Worm (Caenorhabditis elegans): ENCODE measurements around the gene T05A8.11.

The T05A8.11 gene

ce11 chrII:2735644-2736043, 10.2 kb upstream of the T05A8.11 start (continued):
- peak; percentile 61; the same call in 1 of the 2 replicates for TF ChIP-seq cebp-2 (GFP tag; IDR thresholded peaks at IDR 0.05)
- peak; percentile 13 for TF ChIP-seq lin-54 (GFP tag; optimal IDR thresholded peaks at IDR 0.05)
- TF ChIP-seq lin-26 (GFP tag; IDR thresholded peaks at IDR 0.05) = peak; percentile 76
- TF ChIP-seq Y56A3A.18 (GFP tag; IDR thresholded peaks at IDR 0.05) = peak; percentile 39; the same call in 1 of the 2 replicates
- TF ChIP-seq Y79H2A.3 (GFP tag; conservative IDR thresholded peaks at IDR 0.05) = no peak

ce11 chrII:2735192-2735591, 9.7 kb upstream of the T05A8.11 start, which contains the start of gene wdr-31:
TSS of gene wdr-31 (minus strand) at chrII:2735292.
- TF ChIP-seq let-526 (GFP tag; IDR thresholded peaks at IDR 0.05) (no peak), egrh-3 (GFP tag; IDR thresholded peaks at IDR 0.05) (no peak), rcor-1 (GFP tag; IDR thresholded peaks at IDR 0.05) (no peak), ztf-28 (GFP tag; IDR thresholded peaks at IDR 0.05) (no peak), ztf-3 (GFP tag; optimal IDR thresholded peaks at IDR 0.05) (no peak), ztf-22 (GFP tag; optimal IDR thresholded peaks at IDR 0.05) (no peak)

ce11 chrII:2734735-2735134, 9.3 kb upstream of the T05A8.11 start:
- TF ChIP-seq ets-4 (GFP tag; optimal IDR thresholded peaks at IDR 0.05) = no peak
- peak; percentile 39; the same call in 1 of the 2 replicates for TF ChIP-seq zfh-2 (GFP tag; conservative IDR thresholded peaks at IDR 0.05)
- no peak for TF ChIP-seq cebp-1 (GFP tag; IDR thresholded peaks at IDR 0.05)
- TF ChIP-seq cebp-1 (tag; optimal IDR thresholded peaks at IDR 0.05) = peak; percentile 10
- 0 out of 2 replicates have a peak, but pooled peaks have one; percentile 12 for TF ChIP-seq cebp-2 (GFP tag; IDR thresholded peaks at IDR 0.05)
- no peak for TF ChIP-seq mxl-1 (tag; optimal IDR thresholded peaks at IDR 0.05)
- TF ChIP-seq hmg-1.2 (GFP tag; IDR thresholded peaks at IDR 0.05) = peak; percentile 61; the same call in 1 of the 2 replicates
- 0 out of 2 replicates have a peak, but pooled peaks have one; percentile 23 for TF ChIP-seq madf-3 (GFP tag; IDR thresholded peaks at IDR 0.05)

- TF ChIP-seq mes-4 (tag; optimal IDR thresholded peaks at IDR 0.05) (no peak), B0336.3 (GFP tag; IDR thresholded peaks at IDR 0.05) (no peak), let-526 (GFP tag; IDR thresholded peaks at IDR 0.05) (no peak), F49E8.2 (tag; optimal IDR thresholded peaks at IDR 0.05; ENCODE audit: insufficient read depth) (no peak), unc-62 (GFP tag; optimal IDR thresholded peaks at IDR 0.05) (no peak), lag-1 (GFP tag; IDR thresholded peaks at IDR 0.05) (no peak), aptf-2 (GFP tag; conservative IDR thresholded peaks at IDR 0.05) (no peak), nhr-80 (tag; optimal IDR thresholded peaks at IDR 0.05) (no peak), nhr-179 (tag; optimal IDR thresholded peaks at IDR 0.05) (no peak), tbp1 (GFP tag; optimal IDR thresholded peaks at IDR 0.05) (no peak), rcor-1 (GFP tag; IDR thresholded peaks at IDR 0.05) (no peak), madf-8 (GFP tag; conservative IDR thresholded peaks at IDR 0.05) (no peak), Y79H2A.3 (GFP tag; conservative IDR thresholded peaks at IDR 0.05) (no peak), snpc-3.4 (tag; optimal IDR thresholded peaks at IDR 0.05) (no peak), mxl-1 (tag; optimal IDR thresholded peaks at IDR 0.05) (no peak), madf-10 (tag; optimal IDR thresholded peaks at IDR 0.05) (no peak), dpl-1 (GFP tag; optimal IDR thresholded peaks at IDR 0.05) (no peak), nhr-27 (tag; optimal IDR thresholded peaks at IDR 0.05) (no peak)
Measured at ce11 chrII:2734266-2734665, 8.8 kb upstream of the T05A8.11 start.

ce11 chrII:2730647-2731046, 5.2 kb upstream of the T05A8.11 start:
- no peak for TF ChIP-seq madf-6 (GFP tag; IDR thresholded peaks at IDR 0.05)
